Worm (Caenorhabditis elegans) whole organism, young adult: ENCODE data around the gene clec-144.
A peak's percentile ranks its signal among the peaks of the same experiment; 100 is the strongest.

ENCODE experiments used
- B0019.2 ChIP-seq: fragments of 200-800 bp; sonication (Bioruptor generic); conservative IDR thresholded peaks from 2 replicates; pipeline ENCODE4 v1.3.6; 2022; ENCODE audit warnings: missing genetic modification reagents, missing genetic modification characterization, missing compliant biosample characterization
- B0261.1 ChIP-seq: sonication (generic microtip); optimal IDR thresholded peaks from 2 replicates; lab custom pipeline; 2016; ENCODE audit warnings: mild to moderate bottlenecking, missing genetic modification characterization, moderate library complexity, missing compliant biosample characterization
- C06A6.2 ChIP-seq: fragments of 200-800 bp; sonication (Bioruptor generic); conservative IDR thresholded peaks from 2 replicates; pipeline ENCODE4 v1.3.6; 2022; ENCODE audit warnings: missing genetic modification characterization, missing compliant biosample characterization
- C17E4.6 ChIP-seq: fragments of 200-800 bp; sonication (Bioruptor generic); IDR thresholded peaks from 2 replicates; pipeline ENCODE4 v1.3.6; 2022; ENCODE audit warnings: missing genetic modification reagents, missing genetic modification characterization, missing compliant biosample characterization
- F33H1.4 ChIP-seq: fragments of 200-800 bp; sonication (Bioruptor generic); IDR thresholded peaks from 2 replicates; pipeline ENCODE4 v1.3.6; 2022; ENCODE audit warnings: missing genetic modification reagents, missing genetic modification characterization, missing compliant biosample characterization
- F39B2.1 ChIP-seq: fragments of 200-800 bp; sonication (Bioruptor generic); IDR thresholded peaks from 2 replicates; pipeline ENCODE4 v1.3.6; 2022; ENCODE audit warnings: missing genetic modification reagents, missing genetic modification characterization, missing compliant biosample characterization
- F49E8.2 ChIP-seq: sonication (generic microtip); optimal IDR thresholded peaks from 3 replicates; lab custom pipeline; 2017; ENCODE audit warnings: missing genetic modification characterization, mild to moderate bottlenecking, missing compliant biosample characterization, antibody characterized with exemption, moderate library complexity; ENCODE audit not compliant: insufficient read depth
- F52B5.7 ChIP-seq: sonication (generic microtip); optimal IDR thresholded peaks from 2 replicates; lab custom pipeline; 2016; ENCODE audit warnings: mild to moderate bottlenecking, missing genetic modification characterization, missing compliant biosample characterization
- F55B11.4 ChIP-seq: sonication (generic microtip); optimal IDR thresholded peaks from 2 replicates; lab custom pipeline; 2016; ENCODE audit warnings: missing compliant biosample characterization, missing genetic modification characterization, borderline replicate concordance; ENCODE audit not compliant: insufficient read depth
- K11D2.4 ChIP-seq: fragments of 200-800 bp; sonication (Bioruptor generic); IDR thresholded peaks from 2 replicates; pipeline ENCODE4 v1.3.6; 2022; ENCODE audit warnings: missing genetic modification reagents, missing genetic modification characterization, missing compliant biosample characterization
- T07F8.4 ChIP-seq: sonication (generic microtip); optimal IDR thresholded peaks from 2 replicates; lab custom pipeline; 2016; ENCODE audit warnings: mild to moderate bottlenecking, missing genetic modification characterization, moderate library complexity, missing compliant biosample characterization
- T26A5.8 ChIP-seq: sonication (generic microtip); optimal IDR thresholded peaks from 2 replicates; lab custom pipeline; 2016; ENCODE audit warnings: missing genetic modification characterization, missing compliant biosample characterization
- Y95B8A.8 ChIP-seq: fragments of 200-800 bp; sonication (Bioruptor generic); IDR thresholded peaks from 2 replicates; pipeline ENCODE4 v1.3.6; 2022; ENCODE audit warnings: missing genetic modification reagents, missing genetic modification characterization, missing compliant biosample characterization
- ama-1 ChIP-seq, 3 experiments: fragments of 150-350 bp in 1 of 3; sonication (generic microtip) in 2 of 3; optimal IDR thresholded peaks; 2 replicates each; lab custom pipeline; 2014 to 2018; ENCODE audit warnings: missing biosample characterization in 2 of 3, missing genetic modification characterization in 2 of 3, missing genetic modification reagents in 2 of 3
- athp-1 ChIP-seq: sonication (generic microtip); optimal IDR thresholded peaks from 2 replicates; lab custom pipeline; 2017; ENCODE audit warnings: mild to moderate bottlenecking, missing genetic modification characterization, missing compliant biosample characterization
- attf-6 ChIP-seq: fragments of 200-800 bp; sonication (Bioruptor generic); IDR thresholded peaks from 2 replicates; pipeline ENCODE4 v1.3.6; 2022; ENCODE audit warnings: missing genetic modification reagents, missing genetic modification characterization, missing compliant biosample characterization
- bed-1 ChIP-seq: fragments of 200-800 bp; sonication (Bioruptor generic); IDR thresholded peaks from 2 replicates; pipeline ENCODE4 v1.3.6; 2022; ENCODE audit warnings: missing genetic modification reagents, missing genetic modification characterization, missing compliant biosample characterization
- ceh-27 ChIP-seq: fragments of 200-800 bp; sonication (Bioruptor generic); optimal IDR thresholded peaks from 2 replicates; lab custom pipeline; 2018; ENCODE audit warnings: mild to moderate bottlenecking, missing genetic modification characterization, moderate library complexity, missing compliant biosample characterization
- ceh-91 ChIP-seq: fragments of 200-800 bp; sonication (Bioruptor generic); IDR thresholded peaks from 2 replicates; pipeline ENCODE4 v1.3.6; 2022; ENCODE audit warnings: missing genetic modification reagents, missing genetic modification characterization, missing compliant biosample characterization
- dox-1 ChIP-seq: fragments of 200-800 bp; sonication (Bioruptor generic); IDR thresholded peaks from 2 replicates; pipeline ENCODE4 v1.3.6; 2022; ENCODE audit warnings: missing genetic modification reagents, missing genetic modification characterization, missing compliant biosample characterization
- dpl-1 ChIP-seq: fragments of 150-350 bp; optimal IDR thresholded peaks from 2 replicates; lab custom pipeline; 2014; ENCODE audit warnings: missing biosample characterization, missing genetic modification reagents, missing genetic modification characterization
- efl-1 ChIP-seq: fragments of 150-350 bp; optimal IDR thresholded peaks from 2 replicates; lab custom pipeline; 2014; ENCODE audit warnings: missing biosample characterization, missing genetic modification reagents, missing genetic modification characterization
- gei-17 ChIP-seq: fragments of 200-800 bp; sonication (Bioruptor generic); optimal IDR thresholded peaks from 2 replicates; lab custom pipeline; 2018; ENCODE audit warnings: mild to moderate bottlenecking, missing genetic modification characterization, missing compliant biosample characterization
- him-1 ChIP-seq: sonication (generic microtip); optimal IDR thresholded peaks from 2 replicates; lab custom pipeline; 2016; ENCODE audit warnings: missing genotype, missing genetic modification reagents, missing genetic modification characterization, missing compliant biosample characterization
- hsf-1 ChIP-seq: fragments of 200-800 bp; sonication (Bioruptor generic); IDR thresholded peaks from 2 replicates; pipeline ENCODE4 v1.3.6; 2022; ENCODE audit warnings: missing genetic modification reagents, missing genetic modification characterization, missing compliant biosample characterization
- lag-1 ChIP-seq: fragments of 200-800 bp; sonication (Bioruptor generic); IDR thresholded peaks from 2 replicates; pipeline ENCODE4 v1.3.6; 2022; ENCODE audit warnings: missing genetic modification reagents, missing genetic modification characterization, missing compliant biosample characterization
- let-607 ChIP-seq, 2 experiments: fragments of 200-800 bp in 1 of 2; sonication (Bioruptor generic) in 1 of 2; sonication (generic microtip) in 1 of 2; optimal IDR thresholded peaks; 2 replicates each; lab custom pipeline; 2016 to 2018; ENCODE audit warnings: mild to moderate bottlenecking in 2 of 2, missing compliant biosample characterization in 2 of 2, missing genetic modification characterization in 2 of 2, moderate library complexity in 2 of 2, missing genotype in 1 of 2
- lin-35 ChIP-seq, 3 experiments: fragments of 150-350 bp in 2 of 3; sonication (generic microtip) in 1 of 3; optimal IDR thresholded peaks; 2 replicates each; lab custom pipeline; 2014 to 2018; ENCODE audit warnings: missing biosample characterization in 3 of 3, missing genetic modification characterization in 3 of 3, missing genetic modification reagents in 3 of 3
- lin-54 ChIP-seq: fragments of 200-800 bp; sonication (Bioruptor generic); optimal IDR thresholded peaks from 2 replicates; lab custom pipeline; 2018; ENCODE audit warnings: mild to moderate bottlenecking, missing genetic modification characterization, missing compliant biosample characterization
- lir-1 ChIP-seq: fragments of 200-800 bp; sonication (Bioruptor generic); conservative IDR thresholded peaks from 2 replicates; pipeline ENCODE4 v1.3.6; 2022; ENCODE audit warnings: missing genetic modification reagents, missing genetic modification characterization, missing compliant biosample characterization
- madf-3 ChIP-seq: fragments of 200-800 bp; sonication (Bioruptor generic); IDR thresholded peaks from 2 replicates; pipeline ENCODE4 v1.3.6; 2022; ENCODE audit warnings: missing genetic modification reagents, missing genetic modification characterization, missing compliant biosample characterization
- mxl-1 ChIP-seq: sonication (generic microtip); optimal IDR thresholded peaks from 2 replicates; lab custom pipeline; 2016; ENCODE audit warnings: missing genetic modification characterization, missing compliant biosample characterization
- nfya-2 ChIP-seq: fragments of 200-800 bp; sonication (Bioruptor generic); IDR thresholded peaks from 2 replicates; pipeline ENCODE4 v1.3.6; 2022; ENCODE audit warnings: missing genetic modification reagents, missing genetic modification characterization, missing compliant biosample characterization
- nfyb-1 ChIP-seq: fragments of 200-800 bp; sonication (Bioruptor generic); IDR thresholded peaks from 2 replicates; pipeline ENCODE4 v1.3.6; 2022; ENCODE audit warnings: missing genetic modification reagents, missing genetic modification characterization, missing compliant biosample characterization
- pbrm-1 ChIP-seq: fragments of 200-800 bp; sonication (Bioruptor generic); IDR thresholded peaks from 2 replicates; pipeline ENCODE4 v1.3.6; 2022; ENCODE audit warnings: missing genetic modification reagents, missing genetic modification characterization, missing compliant biosample characterization
- rcor-1 ChIP-seq: fragments of 200-800 bp; sonication (Bioruptor generic); IDR thresholded peaks from 2 replicates; pipeline ENCODE4 v1.3.6; 2022; ENCODE audit warnings: missing genetic modification reagents, missing genetic modification characterization, missing compliant biosample characterization
- snpc-1.3 ChIP-seq: sonication (generic microtip); optimal IDR thresholded peaks from 2 replicates; lab custom pipeline; 2017; ENCODE audit warnings: missing genetic modification characterization, mild to moderate bottlenecking, missing compliant biosample characterization, antibody characterized with exemption, moderate library complexity, missing genotype, missing genetic modification reagents; ENCODE audit not compliant: insufficient read depth
- snpc-4 ChIP-seq, 5 experiments: fragments of 150-350 bp in 1 of 5; sonication (generic microtip) in 4 of 5; optimal IDR thresholded peaks; 2 replicates each; lab custom pipeline; 2014 to 2018; ENCODE audit warnings: missing genetic modification characterization in 5 of 5, missing biosample characterization in 3 of 5, antibody characterized with exemption in 2 of 5, mild to moderate bottlenecking in 2 of 5, missing compliant biosample characterization in 2 of 5, missing genotype in 2 of 5, moderate library complexity in 2 of 5, missing genetic modification reagents in 1 of 5
- tbp1 ChIP-seq: fragments of 200-800 bp; sonication (Bioruptor generic); optimal IDR thresholded peaks from 2 replicates; lab custom pipeline; 2018; ENCODE audit warnings: mild to moderate bottlenecking, missing genetic modification characterization, missing compliant biosample characterization
- tlf-1 ChIP-seq: fragments of 200-800 bp; sonication (Bioruptor generic); optimal IDR thresholded peaks from 2 replicates; lab custom pipeline; 2018; ENCODE audit warnings: mild to moderate bottlenecking, missing genetic modification characterization, missing compliant biosample characterization
- zfh-2 ChIP-seq: fragments of 200-800 bp; sonication (Bioruptor generic); conservative IDR thresholded peaks from 2 replicates; pipeline ENCODE4 v1.3.6; 2022; ENCODE audit warnings: missing genetic modification reagents, missing genetic modification characterization, missing compliant biosample characterization
- ztf-22 ChIP-seq: fragments of 200-800 bp; sonication (Bioruptor generic); optimal IDR thresholded peaks from 2 replicates; lab custom pipeline; 2018; ENCODE audit warnings: mild to moderate bottlenecking, missing genetic modification characterization, moderate library complexity, missing compliant biosample characterization

Gene clec-144

ce11 chrII:11790458-11790857 lies 41.9 kb downstream of the clec-144 start, which contains the start of gene F43G6.4:
Gene F43G6.4 (plus strand): TSS chrII:11790758.
- TF ChIP-seq bed-1 = no peak
- no peak for TF ChIP-seq pbrm-1 (GFP tag; lab: Robert Waterston, UW)
- TF ChIP-seq let-607 (tag; optimal IDR thresholded peaks at IDR 0.05; lab: Kevin White, UChicago) = no peak
- no peak for TF ChIP-seq dox-1 (GFP tag; lab: Robert Waterston, UW)
- no peak for TF ChIP-seq snpc-1.3 (tag; lab: Kevin White, UChicago)
- no peak; the same call in 1 of the 2 replicates for TF ChIP-seq zfh-2
- no peak for TF ChIP-seq T26A5.8 (tag; lab: Kevin White, UChicago)
- no peak for TF ChIP-seq K11D2.4
- TF ChIP-seq ztf-22 = no peak
- no peak for TF ChIP-seq C06A6.2 (GFP tag; lab: Robert Waterston, UW)
- TF ChIP-seq C17E4.6 = no peak

- TF ChIP-seq ceh-91 (no peak), mxl-1 (no peak), F52B5.7 (tag; lab: Kevin White, UChicago) (no peak), F55B11.4 (tag; lab: Kevin White, UChicago) (no peak), gei-17 (GFP tag; lab: Kevin White, UChicago) (no peak), F49E8.2 (tag; lab: Kevin White, UChicago) (no peak), F39B2.1 (GFP tag; lab: Robert Waterston, UW) (no peak)
Observed at ce11 chrII:11788025-11788424, 44.4 kb downstream of the clec-144 start.

ce11 chrII:11782493-11782892 lies 49.9 kb downstream of the clec-144 start, which contains the start of gene F43G6.16:
Gene F43G6.16 (minus strand): TSS chrII:11782633.
- TF ChIP-seq athp-1 (tag; lab: Kevin White, UChicago) (peak; percentile 51), rcor-1 (peak; percentile 82), B0019.2 (GFP tag; lab: Robert Waterston, UW) (peak; percentile 73), him-1 (tag; lab: Kevin White, UChicago) (peak; percentile 71), B0261.1 (no peak), tbp1 (peak; percentile 53), nfyb-1 (GFP tag; lab: Robert Waterston, UW) (0 out of 2 replicates have a peak, but pooled peaks have one; percentile 50), snpc-4 (GFP tag; optimal IDR thresholded peaks at IDR 0.05; lab: Kevin White, UChicago) (peak; percentile 28), snpc-4 (tag; optimal IDR thresholded peaks at IDR 0.05; lab: Kevin White, UChicago) (peak; percentile 21 to 63 (median 40)), F55B11.4 (tag; lab: Kevin White, UChicago) (no peak), hsf-1 (peak; percentile 86), attf-6 (GFP tag; lab: Robert Waterston, UW) (peak; percentile 73; the same call in 1 of the 2 replicates), pbrm-1 (GFP tag; lab: Robert Waterston, UW) (peak; percentile 77), K11D2.4 (no peak), let-607 (tag; optimal IDR thresholded peaks at IDR 0.05; lab: Kevin White, UChicago) (no peak), madf-3 (GFP tag; lab: Robert Waterston, UW) (peak; percentile 90), Y95B8A.8 (GFP tag; lab: Robert Waterston, UW) (peak; percentile 86), F52B5.7 (tag; lab: Kevin White, UChicago) (no peak), ceh-91 (peak; percentile 97), lin-35 (GFP tag; optimal IDR thresholded peaks at IDR 0.05; lab: Kevin White, UChicago) (peak; percentile 54 to 90 (median 58)), F49E8.2 (tag; lab: Kevin White, UChicago) (peak; percentile 95), efl-1 (peak; percentile 98), T07F8.4 (tag; lab: Kevin White, UChicago) (no peak), F33H1.4 (GFP tag; lab: Robert Waterston, UW) (peak; percentile 89), nfya-2 (GFP tag; lab: Robert Waterston, UW) (no peak), C17E4.6 (peak; percentile 64; the same call in 1 of the 2 replicates), ama-1 (optimal IDR thresholded peaks at IDR 0.05; lab: Kevin White, UChicago) (no peak), ama-1 (GFP tag; optimal IDR thresholded peaks at IDR 0.05; lab: Kevin White, UChicago) (no peak), tlf-1 (GFP tag; lab: Kevin White, UChicago) (peak; percentile 70), ceh-27 (no peak), lin-54 (GFP tag; lab: Kevin White, UChicago) (peak; percentile 95), lir-1 (GFP tag; lab: Robert Waterston, UW) (peak; percentile 77), dpl-1 (peak; percentile 97), lag-1 (GFP tag; lab: Robert Waterston, UW) (no peak)
